Fruit fly (Drosophila melanogaster): ENCODE results near the gene CG12011.

The CG12011 gene

dm6 chr3L:1741107-1741506, 46.7 kb downstream of the CG12011 start (continued):
- no peak for TF ChIP-seq CG14050 (GFP tag; IDR thresholded peaks at IDR 0.05)
- peak; percentile 7 for TF ChIP-seq CG1602 (GFP tag; optimal IDR thresholded peaks at IDR 0.05)
- no peak for TF ChIP-seq chif (GFP tag; optimal IDR thresholded peaks at IDR 0.05)
- no peak for TF ChIP-seq CG6654 (GFP tag; optimal IDR thresholded peaks at IDR 0.05)
- TF ChIP-seq mirr (GFP tag; optimal IDR thresholded peaks at IDR 0.05) = no peak
- no peak for TF ChIP-seq E2f2 (GFP tag; IDR thresholded peaks at IDR 0.05)
- TF ChIP-seq CG6813 (GFP tag; optimal IDR thresholded peaks at IDR 0.05) = no peak
- no peak for TF ChIP-seq Atf3 (GFP tag; optimal IDR thresholded peaks at IDR 0.05)
- TF ChIP-seq Sox100B (GFP tag; optimal IDR thresholded peaks at IDR 0.05) = peak; percentile 36
- TF ChIP-seq C15 (GFP tag; IDR thresholded peaks at IDR 0.05) = no peak
- TF ChIP-seq Xrp1 (GFP tag; IDR thresholded peaks at IDR 0.05) = 0 out of 2 replicates have a peak, but pooled peaks have one; percentile 10
- TF ChIP-seq Optix (GFP tag; IDR thresholded peaks at IDR 0.05) = no peak

dm6 chr3L:1741655-1742551, 47.5 kb downstream of the CG12011 start:
- TF ChIP-seq gcm (GFP tag; optimal IDR thresholded peaks at IDR 0.05) (no peak), CG17385 (GFP tag; optimal IDR thresholded peaks at IDR 0.05) (peak; percentile 19), CG12071 (GFP tag; optimal IDR thresholded peaks at IDR 0.05) (no peak), CG11695 (GFP tag; IDR thresholded peaks at IDR 0.05) (no peak), CG14860 (GFP tag; IDR thresholded peaks at IDR 0.05; ENCODE audit: partially characterized antibody) (no peak), gem (tag; optimal IDR thresholded peaks at IDR 0.05) (peak; percentile 8), unpg (GFP tag; optimal IDR thresholded peaks at IDR 0.05) (no peak), sens (GFP tag) (peak; percentile 86), tna (GFP tag; IDR thresholded peaks at IDR 0.05; ENCODE audit: partially characterized antibody) (peak; percentile 41; the same call in 1 of the 2 replicates), exex (tag; optimal IDR thresholded peaks at IDR 0.05) (peak; percentile 98), CkIIα-i1 (GFP tag; IDR thresholded peaks at IDR 0.05) (no peak), Spps (tag; optimal IDR thresholded peaks at IDR 0.05) (no peak), CG17328 (GFP tag; IDR thresholded peaks at IDR 0.05) (no peak), Vsx1 (GFP tag; optimal IDR thresholded peaks at IDR 0.05) (peak; percentile 77), Nf-YC (tag; optimal IDR thresholded peaks at IDR 0.05) (peak; percentile 63), CG8388 (GFP tag; optimal IDR thresholded peaks at IDR 0.05) (peak; percentile 88), cwo (GFP tag; optimal IDR thresholded peaks at IDR 0.05) (peak; percentile 19), cas (GFP tag; IDR thresholded peaks at IDR 0.05) (no peak), CG34376 (GFP tag; optimal IDR thresholded peaks at IDR 0.05) (peak; percentile 92), CG31365 (tag; optimal IDR thresholded peaks at IDR 0.05) (no peak), CG18011 (GFP tag; optimal IDR thresholded peaks at IDR 0.05) (no peak), CG8281 (tag; optimal IDR thresholded peaks at IDR 0.05) (peak; percentile 10), CG4282 (GFP tag; optimal IDR thresholded peaks at IDR 0.05) (no peak), HLH4C (GFP tag; IDR thresholded peaks at IDR 0.05; ENCODE audit: partially characterized antibody) (peak; percentile 50; the same call in 1 of the 3 replicates), Hey (tag; optimal IDR thresholded peaks at IDR 0.05) (no peak), CG12236 (GFP tag; optimal IDR thresholded peaks at IDR 0.05) (no peak), wek (GFP tag; optimal IDR thresholded peaks at IDR 0.05) (peak; percentile 17), CG10979 (tag; optimal IDR thresholded peaks at IDR 0.05) (no peak), seq (GFP tag; IDR thresholded peaks at IDR 0.05) (no peak), CG34224 (GFP tag; IDR thresholded peaks at IDR 0.05; ENCODE audit: partially characterized antibody) (peak; percentile 33; the same call in 1 of the 3 replicates), fd64A (GFP tag; optimal IDR thresholded peaks at IDR 0.05) (peak; percentile 14), en (GFP tag; optimal IDR thresholded peaks at IDR 0.05) (no peak), CG1647 (GFP tag; optimal IDR thresholded peaks at IDR 0.05) (no peak), toy (GFP tag; IDR thresholded peaks at IDR 0.05) (no peak), ken (GFP tag; IDR thresholded peaks at IDR 0.05) (0 out of 3 replicates have a peak, but pooled peaks have one; percentile 19), mirr (GFP tag; optimal IDR thresholded peaks at IDR 0.05) (peak; percentile 97)
